Worm (Caenorhabditis elegans): ENCODE measurements around the gene Y39A3A.4.

The Y39A3A.4 gene

DNA sequence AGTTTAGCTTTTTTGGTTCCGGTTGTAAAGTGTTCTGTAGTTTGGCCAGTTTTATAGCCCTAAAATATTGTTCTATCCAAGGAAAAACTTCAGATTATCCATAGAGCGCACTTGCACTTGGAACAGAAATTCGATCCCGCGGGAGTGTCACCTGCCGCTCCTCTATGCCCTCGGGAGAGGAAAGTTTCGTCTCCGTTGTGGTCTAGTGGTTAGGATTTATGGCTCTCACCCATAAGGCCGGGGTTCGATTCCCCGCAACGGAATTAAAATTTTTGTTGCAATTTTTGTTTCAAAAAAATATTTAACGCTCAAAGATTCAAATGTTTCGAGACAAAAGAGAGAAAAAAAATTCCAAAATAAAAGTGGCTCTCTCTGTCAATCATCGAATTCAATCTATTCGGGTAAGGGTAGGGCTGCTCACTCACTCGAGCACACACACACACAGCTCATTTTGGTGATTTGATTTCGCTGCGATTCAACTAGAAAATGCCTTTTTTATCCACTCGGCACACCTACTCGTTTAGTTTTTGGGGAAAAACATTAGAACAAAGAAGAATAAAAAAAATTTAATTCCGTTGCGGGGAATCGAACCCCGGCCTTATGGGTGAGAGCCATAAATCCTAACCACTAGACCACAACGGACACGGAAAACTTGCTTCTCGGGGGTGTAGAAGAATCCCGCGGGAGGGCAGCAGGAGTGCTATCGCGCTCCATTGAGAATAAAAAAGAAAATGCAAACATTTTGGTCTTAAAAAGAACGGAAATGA lies 43.9 kb downstream of the Y39A3A.4 start (continued):
- TF ChIP-seq B0261.1 (tag; optimal IDR thresholded peaks at IDR 0.05) (peak; percentile 82), bed-1 (GFP tag; IDR thresholded peaks at IDR 0.05) (no peak), athp-1 (tag; optimal IDR thresholded peaks at IDR 0.05) (no peak), madf-10 (tag; optimal IDR thresholded peaks at IDR 0.05) (peak; percentile 13), snpc-1.1 (tag; optimal IDR thresholded peaks at IDR 0.05; ENCODE audit: insufficient read depth) (peak; percentile 23), ZK185.1 (tag; optimal IDR thresholded peaks at IDR 0.05; ENCODE audit: poor library complexity, severe bottlenecking) (no peak), lin-26 (GFP tag; IDR thresholded peaks at IDR 0.05) (peak; percentile 70), zim-3 (tag; optimal IDR thresholded peaks at IDR 0.05) (peak; percentile 32), C17E4.6 (GFP tag; IDR thresholded peaks at IDR 0.05) (peak; percentile 39), lin-40 (tag; optimal IDR thresholded peaks at IDR 0.05) (no peak), snpc-4 (GFP tag; optimal IDR thresholded peaks at IDR 0.05) (no peak), snpc-4 (tag; optimal IDR thresholded peaks at IDR 0.05) (peak in 2 of 4 experiments; percentile 15 to 16), lin-35 (GFP tag; optimal IDR thresholded peaks at IDR 0.05) (peak in 1 of 3 experiments; percentile 7), lir-1 (GFP tag; conservative IDR thresholded peaks at IDR 0.05) (no peak), ceh-79 (tag; optimal IDR thresholded peaks at IDR 0.05) (no peak), pbrm-1 (GFP tag; IDR thresholded peaks at IDR 0.05) (peak; percentile 54; the same call in 1 of the 2 replicates), hrde-1 (tag; optimal IDR thresholded peaks at IDR 0.05; ENCODE audit: borderline replicate concordance) (peak; percentile 58), tbp1 (GFP tag; optimal IDR thresholded peaks at IDR 0.05) (peak; percentile 97), F55B11.4 (tag; optimal IDR thresholded peaks at IDR 0.05; ENCODE audit: borderline replicate concordance, insufficient read depth) (no peak), nfya-1 (tag; optimal IDR thresholded peaks at IDR 0.05; ENCODE audit: borderline replicate concordance, insufficient read depth) (no peak), T26A5.8 (tag; optimal IDR thresholded peaks at IDR 0.05) (peak; percentile 35), snpc-1.3 (tag; optimal IDR thresholded peaks at IDR 0.05; ENCODE audit: insufficient read depth) (peak; percentile 61), chd-7 (tag; optimal IDR thresholded peaks at IDR 0.05) (no peak), sea-2 (GFP tag; IDR thresholded peaks at IDR 0.05) (no peak), ceh-40 (GFP tag; IDR thresholded peaks at IDR 0.05) (peak; percentile 68; the same call in 1 of the 2 replicates), hmg-20 (GFP tag; IDR thresholded peaks at IDR 0.05) (peak; percentile 72; the same call in 1 of the 2 replicates), B0019.2 (GFP tag; conservative IDR thresholded peaks at IDR 0.05) (peak; percentile 48; the same call in 1 of the 2 replicates), akir-1 (GFP tag; optimal IDR thresholded peaks at IDR 0.05) (no peak), madf-8 (GFP tag; conservative IDR thresholded peaks at IDR 0.05) (0 out of 2 replicates have a peak, but pooled peaks have one; percentile 7), ztf-6 (GFP tag; IDR thresholded peaks at IDR 0.05) (no peak), madf-6 (GFP tag; IDR thresholded peaks at IDR 0.05) (peak; percentile 70), ztf-25 (GFP tag; IDR thresholded peaks at IDR 0.05) (peak; percentile 69; the same call in 1 of the 2 replicates), mxl-1 (tag; optimal IDR thresholded peaks at IDR 0.05) (peak; percentile 53), F23B12.7 (tag; optimal IDR thresholded peaks at IDR 0.05; ENCODE audit: insufficient read depth) (peak; percentile 75), sptf-2 (GFP tag; optimal IDR thresholded peaks at IDR 0.05) (no peak), ekl-4 (GFP tag; IDR thresholded peaks at IDR 0.05) (no peak; the same call in 1 of the 2 replicates), Y53G8AR.9 (GFP tag; conservative IDR thresholded peaks at IDR 0.05) (peak; percentile 39; the same call in 1 of the 2 replicates), dox-1 (GFP tag; IDR thresholded peaks at IDR 0.05) (peak; percentile 52; the same call in 1 of the 2 replicates), him-1 (tag; optimal IDR thresholded peaks at IDR 0.05) (peak; percentile 63), nhr-90 (tag; optimal IDR thresholded peaks at IDR 0.05) (peak; percentile 37), ztf-18 (tag; optimal IDR thresholded peaks at IDR 0.05) (peak; percentile 25), nhr-27 (tag; optimal IDR thresholded peaks at IDR 0.05) (no peak), nhr-179 (tag; optimal IDR thresholded peaks at IDR 0.05) (no peak), T07F8.4 (tag; optimal IDR thresholded peaks at IDR 0.05) (no peak), lin-54 (GFP tag; optimal IDR thresholded peaks at IDR 0.05) (peak; percentile 57)

All from whole organism, young adult.